Fruit fly (Drosophila melanogaster) whole organism, embryonic: ENCODE results near the gene Nost.
A peak's percentile ranks its signal among the peaks of the same experiment; 100 is the strongest.

ENCODE experiments used
- Atf3 ChIP-seq: fragments of 200-800 bp; sonication (Bioruptor generic); optimal IDR thresholded peaks from 3 replicates; lab custom pipeline; 2016; ENCODE audit warnings: missing biosample characterization, missing genetic modification characterization
- Blimp-1 ChIP-seq: fragments of 200-800 bp; sonication (Bioruptor generic); optimal IDR thresholded peaks from 3 replicates; lab custom pipeline; 2018; ENCODE audit warnings: missing biosample characterization, missing genetic modification characterization, mild to moderate bottlenecking, moderate library complexity, missing genetic modification reagents
- CG10979 ChIP-seq: fragments of 200-800 bp; sonication (Bioruptor generic); optimal IDR thresholded peaks from 2 replicates; lab custom pipeline; 2018; ENCODE audit warnings: missing biosample characterization, mild to moderate bottlenecking, missing genetic modification characterization, moderate library complexity
- CG11504 ChIP-seq: fragments of 200-800 bp; sonication (Bioruptor generic); optimal IDR thresholded peaks from 3 replicates; lab custom pipeline; 2019; ENCODE audit warnings: missing biosample characterization, mild to moderate bottlenecking, missing genetic modification characterization, moderate library complexity
- CG12391 ChIP-seq: fragments of 200-800 bp; sonication (Bioruptor generic); optimal IDR thresholded peaks from 3 replicates; lab custom pipeline; 2018; ENCODE audit warnings: missing biosample characterization, mild to moderate bottlenecking, missing genetic modification characterization, moderate library complexity
- CG13424 ChIP-seq: fragments of 200-800 bp; sonication (Bioruptor generic); optimal IDR thresholded peaks from 2 replicates; lab custom pipeline; 2019; ENCODE audit warnings: missing biosample characterization, mild to moderate bottlenecking, missing genetic modification characterization, moderate library complexity
- CG17361 ChIP-seq: fragments of 200-800 bp; sonication (Bioruptor generic); IDR thresholded peaks from 3 replicates; pipeline ENCODE4 v1.3.6; 2022; ENCODE audit warnings: missing biosample characterization, missing genetic modification characterization
- CG17568 ChIP-seq: fragments of 200-800 bp; sonication (Bioruptor generic); optimal IDR thresholded peaks from 2 replicates; lab custom pipeline; 2018; ENCODE audit warnings: missing biosample characterization, mild to moderate bottlenecking, missing genetic modification characterization, moderate library complexity
- CG31441 ChIP-seq: fragments of 200-800 bp; sonication (Bioruptor generic); IDR thresholded peaks from 2 replicates; pipeline ENCODE4 v1.3.6; 2022; ENCODE audit warnings: missing biosample characterization, missing genetic modification characterization
- CG3726 ChIP-seq: fragments of 200-800 bp; sonication (Bioruptor generic); IDR thresholded peaks from 3 replicates; pipeline ENCODE4, ENCODE4 v1.3.6; 2022; ENCODE audit warnings: missing biosample characterization, missing genetic modification characterization
- CG7556 ChIP-seq: fragments of 200-800 bp; sonication (Bioruptor generic); optimal IDR thresholded peaks from 2 replicates; lab custom pipeline; 2017; ENCODE audit warnings: missing biosample characterization, mild to moderate bottlenecking, missing genetic modification characterization
- CG8290 ChIP-seq, 3 experiments: fragments of 200-800 bp; sonication (Bioruptor generic); optimal IDR thresholded peaks; 2 replicates each; lab custom pipeline; 2016 to 2019; ENCODE audit warnings: missing biosample characterization in 3 of 3, missing genetic modification characterization in 3 of 3, mild to moderate bottlenecking in 2 of 3, moderate library complexity in 1 of 3
- CG8478 ChIP-seq: fragments of >200 bp; optimal IDR thresholded peaks from 2 replicates; lab custom pipeline; 2018
- CG9609 ChIP-seq: fragments of 200-800 bp; sonication (Bioruptor generic); optimal IDR thresholded peaks from 3 replicates; lab custom pipeline; 2016; ENCODE audit warnings: missing biosample characterization, missing genetic modification characterization
- D ChIP-seq, 2 experiments: fragments of 200-800 bp in 1 of 2; fragments of >200 bp in 1 of 2; sonication (Bioruptor generic) in 1 of 2; optimal IDR thresholded peaks; 2 replicates in 1 of 2; 3 replicates in 1 of 2; lab custom pipeline; 2017; ENCODE audit warnings: mild to moderate bottlenecking in 1 of 2, missing biosample characterization in 1 of 2, missing genetic modification characterization in 1 of 2, missing genetic modification reagents in 1 of 2
- D19A ChIP-seq: fragments of 200-800 bp; optimal IDR thresholded peaks from 3 replicates; lab custom pipeline; 2019; ENCODE audit warnings: missing biosample characterization, mild to moderate bottlenecking, missing genetic modification characterization, moderate library complexity
- Drgx ChIP-seq: fragments of 200-800 bp; sonication (Bioruptor generic); IDR thresholded peaks from 2 replicates; pipeline ENCODE4 v1.3.6; 2022; ENCODE audit warnings: missing biosample characterization, missing genetic modification characterization
- H2.0 ChIP-seq: fragments of 200-800 bp; sonication (Bioruptor generic); IDR thresholded peaks from 2 replicates; pipeline ENCODE4 v1.3.6; 2022; ENCODE audit warnings: missing biosample characterization, missing genetic modification characterization
- Hr51 ChIP-seq, 2 experiments: fragments of 200-800 bp; sonication (Bioruptor generic); optimal IDR thresholded peaks; 2 replicates in 1 of 2; 3 replicates in 1 of 2; lab custom pipeline; 2016 to 2018; ENCODE audit warnings: missing biosample characterization in 2 of 2, missing genetic modification characterization in 2 of 2, mild to moderate bottlenecking in 1 of 2, moderate library complexity in 1 of 2
- Lhr ChIP-seq: fragments of 200-800 bp; sonication (Bioruptor generic); optimal IDR thresholded peaks from 3 replicates; lab custom pipeline; 2017; ENCODE audit warnings: mild to moderate bottlenecking, missing biosample characterization, missing genetic modification reagents, missing genetic modification characterization
- MBD-R2 ChIP-seq: fragments of 200-800 bp; sonication (Bioruptor generic); IDR thresholded peaks from 2 replicates; pipeline ENCODE4 v1.3.6; 2022; ENCODE audit warnings: missing biosample characterization, missing genetic modification characterization
- NFAT ChIP-seq: fragments of 200-800 bp; sonication (Bioruptor generic); IDR thresholded peaks from 2 replicates; pipeline ENCODE4 v1.3.6; 2022; ENCODE audit warnings: missing biosample characterization, missing genetic modification characterization
- Pdp1 ChIP-seq, 2 experiments: fragments of 200-800 bp; sonication (Bioruptor generic); optimal IDR thresholded peaks; 3 replicates each; lab custom pipeline; 2016; ENCODE audit warnings: missing biosample characterization in 2 of 2, missing genetic modification characterization in 2 of 2, mild to moderate bottlenecking in 1 of 2, moderate library complexity in 1 of 2
- Six4 ChIP-seq: fragments of 200-800 bp; sonication (Bioruptor generic); optimal IDR thresholded peaks from 2 replicates; lab custom pipeline; 2016; ENCODE audit warnings: missing biosample characterization, missing genetic modification characterization
- Sox100B ChIP-seq: fragments of 200-800 bp; sonication (Bioruptor generic); optimal IDR thresholded peaks from 3 replicates; lab custom pipeline; 2018; ENCODE audit warnings: missing biosample characterization, mild to moderate bottlenecking, missing genetic modification characterization
- Sox102F ChIP-seq: fragments of 200-800 bp; sonication (Bioruptor generic); optimal IDR thresholded peaks from 2 replicates; lab custom pipeline; 2018; ENCODE audit warnings: missing biosample characterization, mild to moderate bottlenecking, missing genetic modification characterization, moderate library complexity
- Sry-β ChIP-seq: fragments of 200-800 bp; sonication (Bioruptor generic); optimal IDR thresholded peaks from 2 replicates; lab custom pipeline; 2018; ENCODE audit warnings: missing biosample characterization, mild to moderate bottlenecking, missing genetic modification characterization, moderate library complexity
- aop ChIP-seq: fragments of 200-800 bp; sonication (Bioruptor generic); IDR thresholded peaks from 2 replicates; pipeline ENCODE4 v1.3.6; 2022; ENCODE audit warnings: missing biosample characterization, missing genetic modification characterization
- bowl ChIP-seq: fragments of 200-800 bp; sonication (Bioruptor generic); IDR thresholded peaks from 2 replicates; pipeline ENCODE4 v1.3.6; 2022; ENCODE audit warnings: missing biosample characterization, missing genetic modification characterization
- dmrt11E ChIP-seq: fragments of 200-800 bp; sonication (Bioruptor generic); optimal IDR thresholded peaks from 3 replicates; lab custom pipeline; 2018; ENCODE audit warnings: missing biosample characterization, mild to moderate bottlenecking, missing genetic modification characterization, moderate library complexity
- dysf ChIP-seq: fragments of 200-800 bp; sonication (Bioruptor generic); IDR thresholded peaks from 3 replicates; pipeline ENCODE4 v1.3.6; 2022; ENCODE audit warnings: missing biosample characterization, missing genetic modification characterization
- fd96Cb ChIP-seq: fragments of 200-800 bp; sonication (Bioruptor generic); optimal IDR thresholded peaks from 2 replicates; lab custom pipeline; 2018; ENCODE audit warnings: missing biosample characterization, mild to moderate bottlenecking, missing genetic modification characterization, moderate library complexity
- gem ChIP-seq: fragments of 200-800 bp; sonication (Bioruptor generic); optimal IDR thresholded peaks from 2 replicates; lab custom pipeline; 2019; ENCODE audit warnings: missing biosample characterization, mild to moderate bottlenecking, missing genetic modification characterization, moderate library complexity
- grn ChIP-seq: fragments of 200-800 bp; sonication (Bioruptor generic); optimal IDR thresholded peaks from 3 replicates; lab custom pipeline; 2017; ENCODE audit warnings: missing biosample characterization, missing genetic modification characterization
- hkb ChIP-seq, 2 experiments: fragments of 200-800 bp in 1 of 2; fragments of >200 bp in 1 of 2; sonication (Bioruptor generic) in 1 of 2; IDR thresholded peaks in 1 of 2; optimal IDR thresholded peaks in 1 of 2; 2 replicates each; pipeline versions ENCODE4 v1.3.6 to Lab custom; 2017 to 2022; ENCODE audit warnings: missing biosample characterization in 1 of 2, missing genetic modification characterization in 1 of 2
- ind ChIP-seq: fragments of 200-800 bp; sonication (Bioruptor generic); optimal IDR thresholded peaks from 3 replicates; lab custom pipeline; 2016; ENCODE audit warnings: missing biosample characterization, missing genetic modification characterization
- kah ChIP-seq: fragments of 200-800 bp; sonication (Bioruptor generic); optimal IDR thresholded peaks from 2 replicates; lab custom pipeline; 2018; ENCODE audit warnings: missing biosample characterization, mild to moderate bottlenecking, missing genetic modification characterization
- nerfin-1 ChIP-seq: fragments of 200-800 bp; sonication (Bioruptor generic); optimal IDR thresholded peaks from 3 replicates; lab custom pipeline; 2019; ENCODE audit warnings: missing biosample characterization, mild to moderate bottlenecking, missing genetic modification characterization, moderate library complexity
- p53 ChIP-seq: fragments of 200-800 bp; sonication (Bioruptor generic); optimal IDR thresholded peaks from 2 replicates; lab custom pipeline; 2016; ENCODE audit warnings: missing biosample characterization, missing genetic modification characterization
- phol ChIP-seq: fragments of 200-800 bp; sonication (Bioruptor generic); optimal IDR thresholded peaks from 3 replicates; lab custom pipeline; 2018; ENCODE audit warnings: missing biosample characterization, mild to moderate bottlenecking, missing genetic modification characterization, moderate library complexity
- ro ChIP-seq: fragments of 200-800 bp; sonication (Bioruptor generic); IDR thresholded peaks from 2 replicates; pipeline ENCODE4 v1.3.6; 2022; ENCODE audit warnings: missing biosample characterization, missing genetic modification characterization
- row ChIP-seq: fragments of 200-800 bp; sonication (Bioruptor generic); IDR thresholded peaks from 3 replicates; pipeline ENCODE4 v1.3.6; 2022; ENCODE audit warnings: missing biosample characterization, missing genetic modification characterization
- sens ChIP-seq: fragments of 200-800 bp; sonication (Bioruptor generic); peaks from one replicate; lab custom pipeline; 2016; ENCODE audit warnings: missing biosample characterization, missing genetic modification characterization
- slbo ChIP-seq: fragments of 200-800 bp; sonication (Bioruptor generic); IDR thresholded peaks from 2 replicates; pipeline ENCODE4 v1.3.6; 2022; ENCODE audit warnings: missing biosample characterization, missing genetic modification characterization
- slou ChIP-seq: fragments of 200-800 bp; sonication (Bioruptor generic); optimal IDR thresholded peaks from 3 replicates; lab custom pipeline; 2016; ENCODE audit warnings: missing biosample characterization, missing genetic modification characterization
- sqz ChIP-seq: fragments of 200-800 bp; sonication (Bioruptor generic); optimal IDR thresholded peaks from 3 replicates; lab custom pipeline; 2018; ENCODE audit warnings: missing biosample characterization, mild to moderate bottlenecking, missing genetic modification characterization
- unc-4 ChIP-seq: fragments of 200-800 bp; sonication (Bioruptor generic); IDR thresholded peaks from 2 replicates; pipeline ENCODE4 v1.3.6; 2022; ENCODE audit warnings: missing biosample characterization, missing genetic modification characterization; ENCODE audit not compliant: partially characterized antibody
- vvl ChIP-seq: fragments of 200-800 bp; sonication (Bioruptor generic); IDR thresholded peaks from 2 replicates; pipeline ENCODE4 v1.3.6; 2022; ENCODE audit warnings: missing biosample characterization, missing genetic modification characterization

Gene Nost

DNA sequence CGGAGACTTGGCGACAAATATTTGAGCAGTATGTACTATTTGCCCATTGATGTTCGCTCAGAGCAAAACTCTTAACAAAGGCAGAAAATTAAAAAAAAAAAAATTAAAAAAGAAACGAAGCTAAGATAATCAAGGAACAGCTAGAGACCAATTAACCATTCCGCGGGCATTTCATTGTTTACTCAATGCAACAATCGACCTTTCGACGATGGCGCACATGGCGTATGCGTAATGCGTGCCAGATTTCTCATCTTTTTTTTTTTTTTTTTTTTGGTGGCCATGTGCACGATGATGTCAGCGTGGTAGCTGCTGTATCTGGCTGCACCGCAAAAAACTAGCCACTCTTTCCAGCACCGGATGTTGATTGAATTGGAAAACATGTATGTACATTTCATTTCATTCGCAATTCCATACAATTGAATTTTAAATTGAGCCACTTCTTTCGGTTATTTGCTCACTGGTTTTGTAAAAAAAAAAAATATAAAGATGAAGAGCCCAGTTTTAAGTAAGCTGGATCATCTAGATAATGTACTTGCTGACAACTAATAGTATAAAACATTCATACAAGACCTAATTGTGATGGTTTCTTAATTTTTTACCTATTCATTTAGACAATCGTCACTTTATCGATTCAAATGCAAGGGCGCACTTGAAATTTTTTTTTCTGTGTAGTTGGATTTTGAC lies 45.8 kb downstream of the Nost start (continued):
- TF ChIP-seq unc-4 (GFP tag; lab: Robert Waterston, UW) (no peak), fd96Cb (tag; lab: Kevin White, UChicago) (peak; percentile 11), sens (GFP tag; lab: Kevin White, UChicago) (peak; percentile 64), CG17568 (GFP tag; lab: Kevin White, UChicago) (no peak), CG9609 (GFP tag; lab: Kevin White, UChicago) (no peak), Atf3 (GFP tag; lab: Kevin White, UChicago) (peak; percentile 51), Lhr (GFP tag; lab: Kevin White, UChicago) (no peak), kah (GFP tag; lab: Kevin White, UChicago) (no peak), Drgx (GFP tag; lab: Robert Waterston, UW) (peak; percentile 41; the same call in 1 of the 2 replicates), phol (tag; lab: Kevin White, UChicago) (peak; percentile 36), slou (no peak), Hr51 (GFP tag; optimal IDR thresholded peaks at IDR 0.05; lab: Kevin White, UChicago) (peak in 1 of 2 experiments; percentile 29), grn (no peak), hkb (optimal IDR thresholded peaks at IDR 0.05; lab: Kevin White, UChicago) (no peak), hkb (GFP tag; IDR thresholded peaks at IDR 0.05; lab: Robert Waterston, UW) (peak; percentile 36; the same call in 1 of the 2 replicates), CG12391 (tag; lab: Kevin White, UChicago) (peak; percentile 11), Sox100B (GFP tag; lab: Kevin White, UChicago) (peak; percentile 57), CG11504 (peak; percentile 52), gem (tag; lab: Kevin White, UChicago) (peak; percentile 30), aop (GFP tag; lab: Robert Waterston, UW) (no peak), Sox102F (peak; percentile 33), row (0 out of 3 replicates have a peak, but pooled peaks have one; percentile 23), D19A (tag; lab: Kevin White, UChicago) (no peak), CG7556 (GFP tag; lab: Kevin White, UChicago) (peak; percentile 18), ro (GFP tag; lab: Robert Waterston, UW) (no peak), NFAT (no peak), CG8478 (lab: Kevin White, UChicago) (no peak), CG8290 (GFP tag; optimal IDR thresholded peaks at IDR 0.05; lab: Kevin White, UChicago) (no peak), CG8290 (tag; optimal IDR thresholded peaks at IDR 0.05; lab: Kevin White, UChicago) (no peak), sqz (GFP tag; lab: Kevin White, UChicago) (peak; percentile 22), CG13424 (peak; percentile 34), CG10979 (tag; lab: Kevin White, UChicago) (peak; percentile 8), H2.0 (0 out of 2 replicates have a peak, but pooled peaks have one; percentile 11), Sry-β (GFP tag; lab: Kevin White, UChicago) (no peak), ind (GFP tag; lab: Kevin White, UChicago) (peak; percentile 7), CG17361 (peak; percentile 50; the same call in 1 of the 3 replicates), bowl (no peak), CG3726 (GFP tag; lab: Robert Waterston, UW) (no peak), dysf (0 out of 3 replicates have a peak, but pooled peaks have one; percentile 30), Six4 (GFP tag; lab: Kevin White, UChicago) (no peak), CG31441 (peak; percentile 41; the same call in 1 of the 2 replicates), nerfin-1 (tag; lab: Kevin White, UChicago) (no peak), Blimp-1 (GFP tag; lab: Kevin White, UChicago) (peak; percentile 26), dmrt11E (tag; lab: Kevin White, UChicago) (no peak), Pdp1 (GFP tag; optimal IDR thresholded peaks at IDR 0.05; lab: Kevin White, UChicago) (peak in 1 of 2 experiments; percentile 2), slbo (GFP tag; lab: Robert Waterston, UW) (no peak), vvl (GFP tag; lab: Robert Waterston, UW) (0 out of 2 replicates have a peak, but pooled peaks have one; percentile 10), MBD-R2 (GFP tag; lab: Robert Waterston, UW) (no peak), p53 (GFP tag; lab: Kevin White, UChicago) (no peak), D (optimal IDR thresholded peaks at IDR 0.05; lab: Kevin White, UChicago) (no peak), D (GFP tag; optimal IDR thresholded peaks at IDR 0.05; lab: Kevin White, UChicago) (peak; percentile 22)
